Worm (Caenorhabditis elegans): ENCODE data around the gene iffb-1.

DNA sequence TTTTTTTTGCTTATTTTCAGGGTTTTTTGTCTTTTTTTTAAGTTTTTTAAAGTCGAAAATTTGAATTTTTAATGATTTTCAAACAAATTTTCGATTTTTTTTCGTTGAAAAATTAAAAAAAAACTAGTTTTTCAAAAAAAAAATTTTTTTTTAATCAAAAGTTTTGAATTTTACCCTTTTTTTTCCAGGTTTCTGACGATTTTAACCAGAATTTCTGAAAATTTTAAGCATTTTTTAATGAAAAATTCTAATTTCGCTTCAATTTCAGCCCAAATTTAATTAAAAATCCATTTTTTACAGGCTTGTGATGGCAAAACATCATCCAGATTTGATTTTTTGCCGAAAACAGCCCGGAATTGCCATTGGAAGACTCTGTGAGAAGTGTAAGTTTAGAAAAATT is 29.0 kb downstream of the iffb-1 start, which contains the start of gene phf-5:
- TF ChIP-seq tbx-37 (GFP tag; conservative IDR thresholded peaks at IDR 0.05) (no peak), tbx-11 (GFP tag; IDR thresholded peaks at IDR 0.05) (no peak), ama-1 (optimal IDR thresholded peaks at IDR 0.05) (no peak), ets-7 (tag; optimal IDR thresholded peaks at IDR 0.05) (no peak), flt-1 (GFP tag; IDR thresholded peaks at IDR 0.05) (no peak), tra-4 (tag; optimal IDR thresholded peaks at IDR 0.05) (no peak), pes-1 (GFP tag; IDR thresholded peaks at IDR 0.05) (no peak), ceh-36 (tag; optimal IDR thresholded peaks at IDR 0.05) (no peak), scrt-1 (GFP tag; IDR thresholded peaks at IDR 0.05) (no peak), ceh-13 (GFP tag; optimal IDR thresholded peaks at IDR 0.05) (no peak), F13C5.2 (tag; optimal IDR thresholded peaks at IDR 0.05) (no peak), hnd-1 (tag; optimal IDR thresholded peaks at IDR 0.05) (no peak), aly-1 (tag; optimal IDR thresholded peaks at IDR 0.05) (no peak), sea-1 (GFP tag; conservative IDR thresholded peaks at IDR 0.05) (no peak)
